Fruit fly (Drosophila melanogaster): ENCODE data around the gene Saf6.

- TF ChIP-seq Jra (GFP tag; optimal IDR thresholded peaks at IDR 0.05) (no peak), OdsH (GFP tag; optimal IDR thresholded peaks at IDR 0.05) (peak; percentile 62), Sp1 (GFP tag; optimal IDR thresholded peaks at IDR 0.05) (peak; percentile 27), lola (GFP tag; optimal IDR thresholded peaks at IDR 0.05) (no peak)
Measured at dm6 chr2L:846167-846868, 30.6 kb upstream of the Saf6 start.
